Worm (Caenorhabditis elegans): ENCODE results near the gene K10C9.7.

K10C9.7 gene

ce11 chrV:1047251-1047650, 20.1 kb downstream of the K10C9.7 start:
- TF ChIP-seq unc-62 (GFP tag; optimal IDR thresholded peaks at IDR 0.05), result no peak

- no peak for TF ChIP-seq unc-62 (GFP tag; optimal IDR thresholded peaks at IDR 0.05)
Measured at ce11 chrV:1038074-1038473, 29.3 kb downstream of the K10C9.7 start.

- TF ChIP-seq unc-62 (GFP tag; optimal IDR thresholded peaks at IDR 0.05), result no peak
Measured at ce11 chrV:1033304-1033703, 34.1 kb downstream of the K10C9.7 start, which contains the start of gene flp-34. Gene flp-34 (minus strand): TSS chrV:1033404.

- no peak for TF ChIP-seq unc-62 (GFP tag; optimal IDR thresholded peaks at IDR 0.05)
Measured at ce11 chrV:1027044-1027443, 40.3 kb downstream of the K10C9.7 start, which contains the start of gene R09A1.3. Gene R09A1.3 (minus strand): TSS chrV:1027074.

ce11 chrV:1023367-1023766, 44.0 kb downstream of the K10C9.7 start, which contains the start of gene pei-2:
Gene pei-2 (minus strand): TSS chrV:1023467.
- TF ChIP-seq unc-62 (GFP tag; optimal IDR thresholded peaks at IDR 0.05), result no peak

- no peak for TF ChIP-seq unc-62 (GFP tag; optimal IDR thresholded peaks at IDR 0.05)
Measured at ce11 chrV:1021456-1021855, 45.9 kb downstream of the K10C9.7 start.

ce11 chrV:1017196-1017595, 50.2 kb downstream of the K10C9.7 start:
- TF ChIP-seq unc-62 (GFP tag; optimal IDR thresholded peaks at IDR 0.05), result no peak
